Worm (Caenorhabditis elegans): ENCODE measurements around the gene mdt-28.

DNA sequence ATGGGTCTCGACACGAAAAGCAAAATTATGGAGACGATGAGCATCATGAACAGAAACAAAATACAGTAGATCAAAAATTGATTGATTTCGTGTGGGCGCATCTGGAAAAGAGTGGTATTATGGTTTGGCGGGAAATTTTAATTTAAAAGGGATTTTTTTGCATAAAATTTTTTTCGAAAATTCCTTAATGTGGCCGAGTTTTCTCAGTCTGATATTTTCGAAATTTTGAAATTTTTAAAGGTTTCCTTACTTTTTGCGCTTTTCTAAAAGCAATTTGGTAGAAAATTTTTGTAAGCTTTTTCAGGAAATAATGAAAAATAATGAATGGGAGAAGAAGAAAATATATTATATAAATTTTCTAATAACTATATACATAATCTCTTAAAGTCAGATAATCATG is 41.3 kb downstream of the mdt-28 start, which contains the start of gene F21A3.2:
- no peak for TF ChIP-seq dao-5 (tag; optimal IDR thresholded peaks at IDR 0.05)
- no peak for TF ChIP-seq W03F9.2 (tag; optimal IDR thresholded peaks at IDR 0.05)
